Worm (Caenorhabditis elegans): ENCODE data around the gene trr-1.

The trr-1 gene

DNA sequence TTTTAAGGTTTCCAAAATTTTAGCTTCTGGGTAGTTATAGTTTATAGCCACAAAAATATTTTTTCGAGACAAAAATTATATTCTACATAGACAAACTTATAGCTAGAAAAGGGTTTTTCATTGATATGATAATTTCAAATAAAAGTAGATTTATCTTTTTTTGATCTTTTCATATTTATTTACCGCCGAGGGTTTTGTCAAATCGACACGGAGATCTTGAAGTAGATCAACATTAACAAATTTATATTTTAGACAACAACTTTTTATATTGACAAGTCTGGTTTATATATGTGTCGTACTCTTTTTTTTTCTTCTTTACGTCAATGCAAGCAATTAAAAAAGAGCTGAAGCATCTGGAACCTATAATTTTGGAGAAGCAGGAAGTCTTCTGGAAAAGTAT, 16.9 kb downstream of the trr-1 start:
- no peak for TF ChIP-seq lin-32 (GFP tag; optimal IDR thresholded peaks at IDR 0.05)
- no peak for TF ChIP-seq ces-1 (GFP tag; optimal IDR thresholded peaks at IDR 0.05)
- TF ChIP-seq nhr-76 (tag; optimal IDR thresholded peaks at IDR 0.05): no peak
- TF ChIP-seq nhr-12 (tag; optimal IDR thresholded peaks at IDR 0.05): no peak
- TF ChIP-seq unc-120 (tag; optimal IDR thresholded peaks at IDR 0.05; ENCODE audit: poor library complexity, severe bottlenecking): no peak
- TF ChIP-seq mab-5 (tag; optimal IDR thresholded peaks at IDR 0.05): no peak
- no peak for TF ChIP-seq nhr-237 (tag; optimal IDR thresholded peaks at IDR 0.05)

DNA sequence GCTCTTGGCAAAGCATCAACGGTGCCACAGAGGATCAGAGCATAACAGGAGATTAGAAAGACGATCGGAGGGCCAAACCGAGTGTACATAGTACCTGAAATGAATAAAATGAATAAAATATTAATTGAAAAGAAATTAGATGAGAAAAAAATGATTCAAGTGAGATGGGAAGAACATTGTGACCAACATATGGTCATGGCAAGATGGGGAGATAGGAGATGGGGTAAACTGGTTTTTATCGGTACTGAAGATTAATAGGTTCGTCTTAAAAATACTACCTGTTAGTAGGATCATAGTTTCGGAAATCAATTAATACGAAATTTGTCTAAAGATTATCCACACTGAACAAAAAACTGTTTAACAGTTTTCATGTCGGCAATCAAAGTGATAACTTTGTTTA, 18.6 kb downstream of the trr-1 start, which contains the start of gene nep-1:
Gene nep-1 (minus strand): TSS at position 101 of the 400 bp plus-strand sequence.
- TF ChIP-seq unc-120 (tag; optimal IDR thresholded peaks at IDR 0.05; ENCODE audit: poor library complexity, severe bottlenecking) (no peak), lin-13 (tag; optimal IDR thresholded peaks at IDR 0.05) (no peak), ham-2 (GFP tag; optimal IDR thresholded peaks at IDR 0.05) (no peak), blmp-1 (tag; optimal IDR thresholded peaks at IDR 0.05) (no peak), nhr-2 (tag; optimal IDR thresholded peaks at IDR 0.05) (no peak), lin-32 (GFP tag; optimal IDR thresholded peaks at IDR 0.05) (no peak), elt-3 (tag; optimal IDR thresholded peaks at IDR 0.05) (no peak), nhr-237 (tag; optimal IDR thresholded peaks at IDR 0.05) (no peak), nhr-76 (tag; optimal IDR thresholded peaks at IDR 0.05) (no peak), drap-1 (GFP tag; optimal IDR thresholded peaks at IDR 0.05) (no peak), elt-1 (tag; optimal IDR thresholded peaks at IDR 0.05; ENCODE audit: borderline replicate concordance, insufficient read depth) (no peak), ceh-83 (GFP tag; optimal IDR thresholded peaks at IDR 0.05) (no peak), ces-1 (GFP tag; optimal IDR thresholded peaks at IDR 0.05) (no peak), sptf-1 (tag; optimal IDR thresholded peaks at IDR 0.05) (no peak), hlh-1 (tag; optimal IDR thresholded peaks at IDR 0.05) (no peak), unc-62 (GFP tag; optimal IDR thresholded peaks at IDR 0.05) (no peak), M03D4.4 (tag; optimal IDR thresholded peaks at IDR 0.05) (no peak), nhr-28 (tag; optimal IDR thresholded peaks at IDR 0.05) (no peak)

DNA sequence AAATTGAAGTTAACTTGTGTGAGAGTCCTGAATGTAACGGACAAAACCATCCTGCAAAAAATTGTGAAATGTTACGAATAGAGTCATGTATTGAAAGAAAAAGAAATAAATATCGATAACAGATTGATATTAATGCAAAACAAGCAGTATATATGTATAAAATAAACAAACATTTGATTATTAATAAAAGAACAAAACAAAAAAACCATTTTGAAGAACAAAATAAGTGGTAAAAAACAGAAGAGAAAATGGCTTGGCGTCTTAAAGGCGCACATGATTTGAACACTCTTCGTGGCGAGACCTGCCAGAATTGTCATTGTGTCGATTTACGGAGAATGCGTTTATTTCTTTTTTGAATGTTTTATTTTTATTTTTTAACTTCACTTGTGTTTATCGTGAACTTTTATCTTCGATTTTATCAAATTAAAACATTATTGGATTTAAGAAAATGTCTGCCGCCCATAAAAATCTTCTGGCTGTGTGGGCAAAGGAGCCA, 23.0 kb downstream of the trr-1 start, which contains the start of the genes rad-23 and rpn-12:
Gene rad-23 (minus strand): TSS at position 51 of the 496 bp plus-strand sequence.
Gene rpn-12 (plus strand): TSS at position 446 of the 496 bp plus-strand sequence.
- TF ChIP-seq lsy-2 (tag; optimal IDR thresholded peaks at IDR 0.05) (peak; percentile 73), cnd-1 (tag; optimal IDR thresholded peaks at IDR 0.05) (no peak), mep-1 (tag; optimal IDR thresholded peaks at IDR 0.05) (peak; percentile 90), ceh-39 (tag; optimal IDR thresholded peaks at IDR 0.05) (peak; percentile 33), ces-1 (GFP tag; optimal IDR thresholded peaks at IDR 0.05) (no peak), ztf-11 (tag; optimal IDR thresholded peaks at IDR 0.05) (no peak), nhr-76 (tag; optimal IDR thresholded peaks at IDR 0.05) (no peak), nhr-237 (tag; optimal IDR thresholded peaks at IDR 0.05) (peak; percentile 4)

DNA sequence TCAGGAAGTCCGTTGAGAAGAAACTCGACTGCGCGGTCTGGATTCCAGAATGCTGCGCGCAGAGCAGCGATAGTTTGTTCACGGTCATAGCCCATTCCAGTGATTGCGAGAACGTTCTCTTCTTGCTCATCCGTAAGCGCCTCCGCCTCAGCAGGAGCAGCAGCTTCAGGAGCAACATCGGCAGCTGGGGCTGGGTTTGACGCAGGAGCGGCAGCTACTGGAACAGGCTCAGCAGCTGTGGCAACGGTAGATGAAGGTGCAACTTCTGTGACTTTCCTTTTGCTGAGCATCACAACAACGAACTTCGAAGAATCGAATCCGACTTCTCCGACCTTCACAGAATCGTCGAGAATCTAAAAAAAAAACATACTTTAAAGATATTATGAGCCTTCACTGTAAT, 23.6 kb downstream of the trr-1 start:
- TF ChIP-seq nhr-76 (tag; optimal IDR thresholded peaks at IDR 0.05) (no peak), mls-2 (tag; optimal IDR thresholded peaks at IDR 0.05) (no peak), cnd-1 (tag; optimal IDR thresholded peaks at IDR 0.05) (no peak), sem-2 (GFP tag; optimal IDR thresholded peaks at IDR 0.05) (no peak), pha-4 (tag; optimal IDR thresholded peaks at IDR 0.05) (no peak), ceh-39 (tag; optimal IDR thresholded peaks at IDR 0.05) (no peak), nhr-28 (tag; optimal IDR thresholded peaks at IDR 0.05) (no peak), unc-39 (tag; optimal IDR thresholded peaks at IDR 0.05) (no peak), unc-62 (GFP tag; optimal IDR thresholded peaks at IDR 0.05) (no peak), elt-1 (tag; optimal IDR thresholded peaks at IDR 0.05; ENCODE audit: borderline replicate concordance, insufficient read depth) (no peak), tbx-8 (GFP tag; optimal IDR thresholded peaks at IDR 0.05) (no peak), flh-1 (GFP tag; optimal IDR thresholded peaks at IDR 0.05) (no peak), mab-5 (tag; optimal IDR thresholded peaks at IDR 0.05) (no peak), nhr-2 (tag; optimal IDR thresholded peaks at IDR 0.05) (no peak), lin-32 (GFP tag; optimal IDR thresholded peaks at IDR 0.05) (no peak), ztf-11 (tag; optimal IDR thresholded peaks at IDR 0.05) (no peak), hlh-1 (tag; optimal IDR thresholded peaks at IDR 0.05) (no peak), ceh-43 (GFP tag; optimal IDR thresholded peaks at IDR 0.05) (no peak), zip-8 (tag; optimal IDR thresholded peaks at IDR 0.05) (no peak)

Data from whole organism, mixed stage, embryonic.